Worm (Caenorhabditis elegans) whole organism, L4 larva: ENCODE measurements around the gene nuo-1.
A peak's percentile ranks its signal among the peaks of the same experiment; 100 is the strongest.

Experiments used
- F37D6.2 ChIP-seq: sonication (generic microtip); optimal IDR thresholded peaks from 2 replicates; lab custom pipeline; 2016; ENCODE audit warnings: mild to moderate bottlenecking, missing genetic modification characterization, missing compliant biosample characterization
- F44E2.7 ChIP-seq: fragments of 200-800 bp; sonication (Bioruptor generic); IDR thresholded peaks from 2 replicates; pipeline ENCODE4 v2.1.2; 2022; ENCODE audit warnings: missing genetic modification characterization, missing compliant biosample characterization
- R02D3.7 ChIP-seq: fragments of 150-350 bp; sonication (generic microtip); optimal IDR thresholded peaks from 3 replicates; lab custom pipeline; 2014; ENCODE audit warnings: missing biosample characterization, missing genetic modification characterization
- T20F7.1 ChIP-seq: fragments of 200-800 bp; sonication (Bioruptor generic); optimal IDR thresholded peaks from 2 replicates; lab custom pipeline; 2018; ENCODE audit warnings: mild to moderate bottlenecking, missing genetic modification characterization, missing compliant biosample characterization
- Y75B8A.6 ChIP-seq: fragments of 200-800 bp; sonication (Bioruptor generic); IDR thresholded peaks from 2 replicates; pipeline ENCODE4 v1.3.6; 2022; ENCODE audit warnings: missing genetic modification reagents, missing genetic modification characterization, missing compliant biosample characterization
- aha-1 ChIP-seq: fragments of 150-350 bp; peaks from one replicate; lab custom pipeline; 2014; ENCODE audit warnings: missing biosample characterization, missing genetic modification characterization
- ama-1 ChIP-seq: fragments of 150-350 bp; optimal IDR thresholded peaks from 2 replicates; lab custom pipeline; 2014; ENCODE audit warnings: inconsistent platforms, mixed read lengths
- arid-1 ChIP-seq: fragments of 200-800 bp; sonication (Bioruptor generic); conservative IDR thresholded peaks from 2 replicates; pipeline ENCODE4 v1.3.6; 2022; ENCODE audit warnings: missing genetic modification reagents, missing genetic modification characterization, missing compliant biosample characterization
- ceh-28 ChIP-seq: fragments of 150-350 bp; optimal IDR thresholded peaks from 2 replicates; lab custom pipeline; 2014; ENCODE audit warnings: missing biosample characterization, missing genetic modification reagents, missing genetic modification characterization
- ceh-44 ChIP-seq: fragments of 200-800 bp; sonication (Bioruptor generic); IDR thresholded peaks from 2 replicates; pipeline ENCODE4 v1.3.6; 2022; ENCODE audit warnings: missing genetic modification reagents, missing genetic modification characterization, missing compliant biosample characterization
- daf-16 ChIP-seq, 3 experiments: sonication (generic microtip); optimal IDR thresholded peaks; 2 replicates each; lab custom pipeline; 2016 to 2017; ENCODE audit warnings: missing genetic modification characterization in 3 of 3, missing genetic modification reagents in 3 of 3, mild to moderate bottlenecking in 2 of 3, missing compliant biosample characterization in 2 of 3, missing biosample characterization in 1 of 3, moderate library complexity in 1 of 3
- dmd-6 ChIP-seq: fragments of 200-800 bp; sonication (Bioruptor generic); IDR thresholded peaks from 2 replicates; pipeline ENCODE4 v1.3.6; 2022; ENCODE audit warnings: missing genetic modification reagents, missing genetic modification characterization, missing compliant biosample characterization
- dpl-1 ChIP-seq: fragments of 150-350 bp; optimal IDR thresholded peaks from 2 replicates; lab custom pipeline; 2014; ENCODE audit warnings: missing biosample characterization, missing genetic modification reagents, missing genetic modification characterization
- dve-1 ChIP-seq: sonication (generic microtip); optimal IDR thresholded peaks from 2 replicates; lab custom pipeline; 2017; ENCODE audit warnings: antibody characterized with exemption, mild to moderate bottlenecking, missing genetic modification characterization, missing compliant biosample characterization; ENCODE audit not compliant: insufficient read depth
- fkh-10 ChIP-seq: fragments of 150-350 bp; optimal IDR thresholded peaks from 2 replicates; lab custom pipeline; 2014; ENCODE audit warnings: missing biosample characterization, missing genetic modification reagents, missing genetic modification characterization
- hif-1 ChIP-seq, 2 experiments: sonication (generic microtip); optimal IDR thresholded peaks; 2 replicates each; lab custom pipeline; 2016 to 2017; ENCODE audit warnings: missing compliant biosample characterization in 2 of 2, missing genetic modification characterization in 2 of 2, missing genetic modification reagents in 2 of 2, missing genotype in 2 of 2, mild to moderate bottlenecking in 1 of 2
- hlh-11 ChIP-seq: fragments of 200-800 bp; sonication (Bioruptor generic); optimal IDR thresholded peaks from 2 replicates; lab custom pipeline; 2018; ENCODE audit warnings: mild to moderate bottlenecking, missing genetic modification characterization, missing compliant biosample characterization
- hlh-30 ChIP-seq: sonication (generic microtip); optimal IDR thresholded peaks from 2 replicates; lab custom pipeline; 2017; ENCODE audit warnings: antibody characterized with exemption, mild to moderate bottlenecking, missing genetic modification characterization, missing compliant biosample characterization; ENCODE audit not compliant: insufficient read depth
- hmg-1.1 ChIP-seq: fragments of 200-800 bp; sonication (Bioruptor generic); IDR thresholded peaks from 2 replicates; pipeline ENCODE4 v1.3.6; 2022; ENCODE audit warnings: missing genetic modification reagents, missing genetic modification characterization, missing compliant biosample characterization
- lin-13 ChIP-seq: fragments of 150-350 bp; optimal IDR thresholded peaks from 2 replicates; lab custom pipeline; 2014; ENCODE audit warnings: missing biosample characterization, missing genetic modification reagents, missing genetic modification characterization
- lin-29 ChIP-seq: fragments of 200-800 bp; sonication (Bioruptor generic); IDR thresholded peaks from 2 replicates; pipeline ENCODE4 v1.3.6; 2022; ENCODE audit warnings: missing genetic modification reagents, missing genetic modification characterization, missing compliant biosample characterization
- lin-38 ChIP-seq: fragments of 200-800 bp; sonication (Bioruptor generic); IDR thresholded peaks from 2 replicates; pipeline ENCODE4 v1.3.6; 2022; ENCODE audit warnings: missing genetic modification reagents, missing genetic modification characterization, missing compliant biosample characterization
- lir-3 ChIP-seq: sonication (generic microtip); optimal IDR thresholded peaks from 2 replicates; lab custom pipeline; 2016; ENCODE audit warnings: mild to moderate bottlenecking, missing genetic modification characterization, missing compliant biosample characterization
- lsy-2 ChIP-seq, 2 experiments: fragments of 150-350 bp in 1 of 2; sonication (generic microtip) in 1 of 2; optimal IDR thresholded peaks; 2 replicates each; lab custom pipeline; 2014 to 2017; ENCODE audit warnings: missing biosample characterization in 2 of 2, missing genetic modification characterization in 2 of 2
- madf-9 ChIP-seq: fragments of 200-800 bp; sonication (Bioruptor generic); conservative IDR thresholded peaks from 2 replicates; pipeline ENCODE4 v1.3.6; 2022; ENCODE audit warnings: missing genetic modification reagents, missing genetic modification characterization, missing compliant biosample characterization
- mep-1 ChIP-seq: fragments of 150-350 bp; sonication (generic microtip); optimal IDR thresholded peaks from 3 replicates; lab custom pipeline; 2014; ENCODE audit warnings: missing biosample characterization, missing genetic modification characterization
- mes-2 ChIP-seq: sonication (generic microtip); optimal IDR thresholded peaks from 2 replicates; lab custom pipeline; 2016; ENCODE audit warnings: missing genotype, mild to moderate bottlenecking, missing genetic modification characterization, missing compliant biosample characterization; ENCODE audit not compliant: poor library complexity, severe bottlenecking
- nhr-11 ChIP-seq: fragments of 150-350 bp; optimal IDR thresholded peaks from 2 replicates; lab custom pipeline; 2014; ENCODE audit warnings: missing biosample characterization, missing genetic modification characterization
- nhr-111 ChIP-seq: fragments of 200-800 bp; sonication (Bioruptor generic); optimal IDR thresholded peaks from 2 replicates; lab custom pipeline; 2018; ENCODE audit warnings: mild to moderate bottlenecking, missing genetic modification characterization, missing compliant biosample characterization
- nhr-25 ChIP-seq: sonication (generic microtip); optimal IDR thresholded peaks from 2 replicates; lab custom pipeline; 2017; ENCODE audit warnings: missing genetic modification characterization, mild to moderate bottlenecking, missing compliant biosample characterization, antibody characterized with exemption, moderate library complexity, borderline replicate concordance; ENCODE audit not compliant: insufficient read depth
- nhr-28 ChIP-seq: fragments of 150-350 bp; optimal IDR thresholded peaks from 2 replicates; lab custom pipeline; 2014; ENCODE audit warnings: missing biosample characterization, missing genetic modification characterization
- nhr-41 ChIP-seq: fragments of 200-800 bp; sonication (Bioruptor generic); IDR thresholded peaks from 2 replicates; pipeline ENCODE4 v1.3.6; 2022; ENCODE audit warnings: missing genetic modification reagents, missing genetic modification characterization, missing compliant biosample characterization
- nhr-42 ChIP-seq: fragments of 200-800 bp; sonication (Bioruptor generic); IDR thresholded peaks from 2 replicates; pipeline ENCODE4 v1.3.6; 2022; ENCODE audit warnings: missing genetic modification characterization, missing compliant biosample characterization
- nhr-6 ChIP-seq: fragments of 150-350 bp; optimal IDR thresholded peaks from 2 replicates; lab custom pipeline; 2014; ENCODE audit warnings: missing biosample characterization, missing genetic modification characterization
- nhr-77 ChIP-seq: fragments of 150-350 bp; optimal IDR thresholded peaks from 2 replicates; lab custom pipeline; 2014; ENCODE audit warnings: missing biosample characterization, missing genetic modification characterization
- pha-4 ChIP-seq, 2 experiments: fragments of 150-350 bp in 1 of 2; fragments of 200-800 bp in 1 of 2; sonication (Bioruptor generic) in 1 of 2; IDR thresholded peaks in 1 of 2; optimal IDR thresholded peaks in 1 of 2; 2 replicates each; pipeline versions ENCODE4 v1.3.6 to Lab custom; 2014 to 2022; ENCODE audit warnings: missing genetic modification characterization in 2 of 2, missing genetic modification reagents in 2 of 2, missing biosample characterization in 1 of 2, missing compliant biosample characterization in 1 of 2
- rbr-2 ChIP-seq: sonication (generic microtip); optimal IDR thresholded peaks from 2 replicates; lab custom pipeline; 2016; ENCODE audit warnings: missing genotype, missing genetic modification characterization, missing compliant biosample characterization
- saeg-2 ChIP-seq: fragments of 200-800 bp; sonication (Bioruptor generic); IDR thresholded peaks from 2 replicates; pipeline ENCODE4 v1.3.6; 2022; ENCODE audit warnings: missing genetic modification reagents, missing genetic modification characterization, missing compliant biosample characterization
- spr-1 ChIP-seq: sonication (generic microtip); optimal IDR thresholded peaks from 2 replicates; lab custom pipeline; 2016; ENCODE audit warnings: mild to moderate bottlenecking, missing genetic modification characterization, missing compliant biosample characterization
- unc-130 ChIP-seq: sonication (generic microtip); optimal IDR thresholded peaks from 2 replicates; lab custom pipeline; 2016; ENCODE audit warnings: missing genetic modification reagents, missing genetic modification characterization, missing compliant biosample characterization
- unc-62 ChIP-seq, 3 experiments: fragments of 150-350 bp in 1 of 3; sonication (generic microtip); optimal IDR thresholded peaks in 2 of 3; peaks in 1 of 3; 1 replicate in 1 of 3; 2 replicates in 2 of 3; lab custom pipeline; 2014 to 2017; ENCODE audit warnings: missing biosample characterization in 3 of 3, missing genetic modification characterization in 3 of 3, missing genetic modification reagents in 3 of 3, missing genotype in 1 of 3
- zfp-2 ChIP-seq: sonication (generic microtip); optimal IDR thresholded peaks from 2 replicates; lab custom pipeline; 2016; ENCODE audit warnings: mild to moderate bottlenecking, missing genetic modification characterization, missing compliant biosample characterization

The nuo-1 gene

DNA sequence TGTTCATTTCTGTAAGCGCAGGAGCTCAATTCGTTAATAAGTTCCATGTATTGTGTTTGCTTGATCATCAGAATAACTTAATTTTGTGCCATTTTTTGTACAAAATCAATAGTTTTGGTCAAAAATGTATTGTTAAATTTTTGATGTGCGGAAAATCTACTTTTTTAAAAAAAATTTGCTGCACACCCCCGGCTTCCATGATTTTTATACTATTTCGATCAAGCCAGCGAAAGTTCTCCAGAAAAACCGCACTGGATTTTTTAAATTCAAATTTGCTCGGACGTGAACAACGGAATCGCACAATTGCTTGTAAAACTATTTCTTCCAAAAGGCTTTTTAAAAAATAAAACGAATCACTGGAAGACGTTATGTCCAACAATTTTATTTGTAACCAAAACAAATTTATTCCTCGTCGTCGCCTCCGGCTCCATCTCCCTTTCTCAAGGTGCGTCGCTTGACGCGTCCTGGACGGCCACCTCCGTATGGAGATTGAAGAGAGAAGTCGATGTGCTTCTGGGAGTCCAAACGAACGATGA lies 27.5 kb downstream of the nuo-1 start (continued):
- TF ChIP-seq lin-38 (GFP tag; lab: Robert Waterston, UW), result peak; percentile 59; the same call in 1 of the 2 replicates
- TF ChIP-seq pha-4 (GFP tag; IDR thresholded peaks at IDR 0.05; lab: Robert Waterston, UW), result 0 out of 2 replicates have a peak, but pooled peaks have one; percentile 20
- TF ChIP-seq pha-4 (tag; optimal IDR thresholded peaks at IDR 0.05; lab: Kevin White, UChicago), result no peak

DNA sequence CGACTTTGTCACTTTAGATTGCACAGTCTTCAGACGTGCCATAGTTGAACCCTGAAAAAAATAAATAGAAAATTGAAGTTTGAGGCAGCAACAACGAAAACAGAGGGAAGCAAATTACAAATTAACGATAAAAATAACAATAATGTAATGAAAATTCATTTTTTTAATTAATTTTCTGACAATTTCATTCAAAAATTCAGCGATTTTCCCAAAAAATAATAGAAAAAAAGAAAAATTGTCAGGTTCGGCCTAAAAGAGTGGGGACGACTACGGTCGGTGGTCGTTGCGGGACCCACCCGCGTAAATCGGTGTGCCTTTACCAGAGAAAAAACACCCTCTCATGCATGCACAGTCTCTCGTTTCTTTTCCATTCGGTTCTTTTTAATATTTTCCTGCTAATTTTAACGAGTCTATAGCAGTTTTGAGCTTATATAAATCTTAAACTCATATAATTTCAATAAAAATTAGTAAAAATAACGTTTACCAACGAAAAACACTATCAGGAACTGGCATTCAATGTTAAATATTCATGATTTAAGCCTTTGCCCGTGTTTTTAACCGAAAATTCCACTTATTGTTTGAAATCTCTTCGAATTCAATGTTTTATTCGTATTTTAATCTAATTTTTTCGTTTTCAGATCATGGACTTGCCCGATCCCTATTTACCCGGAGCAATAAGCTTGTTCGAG lies 28.8 kb downstream of the nuo-1 start, which contains the start of the genes rps-9 and lsm-1:
TSS of gene rps-9 (minus strand) at position 51 of the 689 bp plus-strand sequence.
TSS of gene lsm-1 (plus strand) at position 639 of the 689 bp plus-strand sequence.
- peak; percentile 84 for TF ChIP-seq mes-2 (tag; lab: Kevin White, UChicago)
- TF ChIP-seq rbr-2 (tag; lab: Kevin White, UChicago), result peak; percentile 43
- no peak for TF ChIP-seq F37D6.2 (tag; lab: Kevin White, UChicago)
- TF ChIP-seq nhr-42 (GFP tag; lab: Robert Waterston, UW), result no peak
- TF ChIP-seq nhr-11 (tag; lab: Kevin White, UChicago), result peak; percentile 45
- TF ChIP-seq nhr-41 (GFP tag; lab: Robert Waterston, UW), result no peak
- no peak for TF ChIP-seq Y75B8A.6 (GFP tag; lab: Robert Waterston, UW)
- TF ChIP-seq nhr-111 (GFP tag; lab: Kevin White, UChicago), result no peak
- TF ChIP-seq R02D3.7 (tag; lab: Kevin White, UChicago), result no peak
- no peak for TF ChIP-seq ceh-44
- TF ChIP-seq zfp-2 (tag; lab: Kevin White, UChicago), result no peak
- peak; percentile 57 for TF ChIP-seq hlh-11 (tag; lab: Kevin White, UChicago)
- peak; percentile 71 for TF ChIP-seq mep-1 (tag; lab: Kevin White, UChicago)
- TF ChIP-seq hmg-1.1 (GFP tag; lab: Robert Waterston, UW), result peak; percentile 60; the same call in 1 of the 2 replicates
- TF ChIP-seq daf-16 (GFP tag; optimal IDR thresholded peaks at IDR 0.05; lab: Kevin White, UChicago), result no peak
- TF ChIP-seq daf-16 (tag; optimal IDR thresholded peaks at IDR 0.05; lab: Kevin White, UChicago), result peak; percentile 32
- TF ChIP-seq dmd-6, result peak; percentile 25; the same call in 1 of the 2 replicates
- TF ChIP-seq unc-130 (GFP tag; lab: Kevin White, UChicago), result peak; percentile 45
- no peak for TF ChIP-seq spr-1
- peak; percentile 5 for TF ChIP-seq nhr-28 (tag; lab: Kevin White, UChicago)
- TF ChIP-seq hlh-30 (tag; lab: Kevin White, UChicago), result peak; percentile 58
- peak; percentile 70 for TF ChIP-seq lin-38 (GFP tag; lab: Robert Waterston, UW)
- peak; percentile 23 for TF ChIP-seq nhr-6
- TF ChIP-seq fkh-10 (GFP tag; lab: Kevin White, UChicago), result peak; percentile 40
- peak; percentile 50 for TF ChIP-seq nhr-77 (tag; lab: Kevin White, UChicago)
- TF ChIP-seq dpl-1 (GFP tag; lab: Kevin White, UChicago), result peak; percentile 63
- no peak for TF ChIP-seq T20F7.1 (GFP tag; lab: Kevin White, UChicago)
- TF ChIP-seq ceh-28 (tag; lab: Kevin White, UChicago), result no peak
- TF ChIP-seq saeg-2, result no peak
- no peak for TF ChIP-seq nhr-25 (tag; lab: Kevin White, UChicago)
- peak; percentile 32 for TF ChIP-seq ama-1 (lab: Kevin White, UChicago)
- peak; percentile 23 for TF ChIP-seq aha-1
- 0 out of 2 replicates have a peak, but pooled peaks have one; percentile 38 for TF ChIP-seq arid-1 (GFP tag; lab: Robert Waterston, UW)
- TF ChIP-seq lsy-2 (tag; optimal IDR thresholded peaks at IDR 0.05; lab: Kevin White, UChicago), result peak; percentile 49 to 98
- TF ChIP-seq lin-13, result peak; percentile 60
- TF ChIP-seq F44E2.7 (GFP tag; lab: Robert Waterston, UW), result no peak
- no peak for TF ChIP-seq lir-3 (tag; lab: Kevin White, UChicago)
- peak; percentile 49 for TF ChIP-seq dve-1
- no peak for TF ChIP-seq madf-9 (GFP tag; lab: Robert Waterston, UW)
- TF ChIP-seq lin-29 (GFP tag; lab: Robert Waterston, UW), result no peak
- TF ChIP-seq unc-62 (GFP tag; optimal IDR thresholded peaks at IDR 0.05 in 1 of 2; lab: Kevin White, UChicago), result no peak
- TF ChIP-seq unc-62 (tag; optimal IDR thresholded peaks at IDR 0.05; lab: Kevin White, UChicago), result no peak
- peak in 1 of 2 experiments; percentile 64 for TF ChIP-seq hif-1 (tag; optimal IDR thresholded peaks at IDR 0.05; lab: Kevin White, UChicago)
